Fruit fly (Drosophila melanogaster): ENCODE data around the gene Nepl20.

dm6 chr3R:28904174-28904573 is 23.6 kb downstream of the Nepl20 start:
- TF ChIP-seq ey (GFP tag; optimal IDR thresholded peaks at IDR 0.05) (no peak), dsf (GFP tag; optimal IDR thresholded peaks at IDR 0.05; ENCODE audit: borderline replicate concordance) (no peak), Hr83 (GFP tag; optimal IDR thresholded peaks at IDR 0.05; ENCODE audit: poor library complexity, severe bottlenecking) (no peak)

Data from whole organism, wandering third instar larva.